Fruit fly (Drosophila melanogaster) whole organism, embryonic: ENCODE measurements around the gene Ice2.

Experiments
- Abd-B ChIP-seq: fragments of 200-800 bp; sonication (Bioruptor generic); optimal IDR thresholded peaks from 2 replicates; lab custom pipeline; 2018; ENCODE audit warnings: missing biosample characterization, mild to moderate bottlenecking, missing genetic modification characterization, moderate library complexity
- Aef1 ChIP-seq: fragments of 200-800 bp; sonication (Bioruptor generic); IDR thresholded peaks from 3 replicates; pipeline ENCODE4 v1.3.6; 2022; ENCODE audit warnings: missing biosample characterization, missing genetic modification characterization
- BEAF-32 ChIP-seq: fragments of 200-800 bp; sonication (Bioruptor generic); optimal IDR thresholded peaks from 3 replicates; lab custom pipeline; 2017; ENCODE audit warnings: missing biosample characterization, missing genetic modification characterization, mild to moderate bottlenecking, moderate library complexity, missing genetic modification reagents
- CG10274 ChIP-seq: fragments of 200-800 bp; sonication (Bioruptor generic); optimal IDR thresholded peaks from 3 replicates; lab custom pipeline; 2017; ENCODE audit warnings: missing biosample characterization, mild to moderate bottlenecking, missing genetic modification characterization
- CG10654 ChIP-seq: fragments of 200-800 bp; sonication (Bioruptor generic); optimal IDR thresholded peaks from 2 replicates; lab custom pipeline; 2016; ENCODE audit warnings: missing biosample characterization, missing genetic modification characterization
- CG11085 ChIP-seq: fragments of 200-800 bp; sonication (Bioruptor generic); IDR thresholded peaks from 2 replicates; pipeline ENCODE4 v1.3.6; 2022; ENCODE audit warnings: missing biosample characterization, missing genetic modification characterization
- CG11456 ChIP-seq: fragments of 200-800 bp; sonication (Bioruptor generic); IDR thresholded peaks from 3 replicates; pipeline ENCODE4 v1.3.6; 2022; ENCODE audit warnings: missing biosample characterization, missing genetic modification characterization
- CG12155 ChIP-seq: fragments of 200-800 bp; sonication (Bioruptor generic); optimal IDR thresholded peaks from 3 replicates; lab custom pipeline; 2016; ENCODE audit warnings: missing biosample characterization, missing genetic modification characterization
- CG14441 ChIP-seq: fragments of 200-800 bp; sonication (Bioruptor generic); IDR thresholded peaks from 2 replicates; pipeline ENCODE4 v1.3.6; 2022; ENCODE audit warnings: missing biosample characterization, missing genetic modification characterization
- CG16815 ChIP-seq: fragments of 200-800 bp; sonication (Bioruptor generic); optimal IDR thresholded peaks from 3 replicates; lab custom pipeline; 2017; ENCODE audit warnings: missing biosample characterization, mild to moderate bottlenecking, missing genetic modification characterization
- CG31441 ChIP-seq: fragments of 200-800 bp; sonication (Bioruptor generic); IDR thresholded peaks from 2 replicates; pipeline ENCODE4 v1.3.6; 2022; ENCODE audit warnings: missing biosample characterization, missing genetic modification characterization
- CG32532 ChIP-seq: fragments of 200-800 bp; sonication (Bioruptor generic); IDR thresholded peaks from 2 replicates; pipeline ENCODE4 v1.3.6; 2022; ENCODE audit warnings: missing biosample characterization, missing genetic modification characterization
- CG3407 ChIP-seq: fragments of 200-800 bp; sonication (Bioruptor generic); optimal IDR thresholded peaks from 2 replicates; lab custom pipeline; 2018; ENCODE audit warnings: missing biosample characterization, mild to moderate bottlenecking, missing genetic modification characterization
- CG34224 ChIP-seq: fragments of 200-800 bp; sonication (Bioruptor generic); IDR thresholded peaks from 3 replicates; pipeline ENCODE4 v1.3.6; 2022; ENCODE audit warnings: missing biosample characterization, missing genetic modification characterization; ENCODE audit not compliant: partially characterized antibody
- CG3847 ChIP-seq: fragments of 200-800 bp; sonication (Bioruptor generic); IDR thresholded peaks from 2 replicates; pipeline ENCODE4 v1.3.6; 2022; ENCODE audit warnings: missing biosample characterization, missing genetic modification characterization
- CG4617 ChIP-seq: fragments of 200-800 bp; sonication (Bioruptor generic); optimal IDR thresholded peaks from 3 replicates; lab custom pipeline; 2016; ENCODE audit warnings: missing biosample characterization, missing genetic modification characterization, borderline replicate concordance
- CG4707 ChIP-seq: fragments of 200-800 bp; sonication (Bioruptor generic); optimal IDR thresholded peaks from 2 replicates; lab custom pipeline; 2018; ENCODE audit warnings: missing biosample characterization, mild to moderate bottlenecking, missing genetic modification characterization, moderate library complexity
- CG4730 ChIP-seq: fragments of 200-800 bp; sonication (Bioruptor generic); IDR thresholded peaks from 2 replicates; pipeline ENCODE4 v1.3.6; 2022; ENCODE audit warnings: missing biosample characterization, missing genetic modification characterization
- CG6272 ChIP-seq: fragments of 200-800 bp; sonication (Bioruptor generic); IDR thresholded peaks from 2 replicates; pipeline ENCODE4 v1.3.6; 2022; ENCODE audit warnings: missing biosample characterization, missing genetic modification characterization
- CG6683 ChIP-seq: fragments of 200-800 bp; sonication (Bioruptor generic); optimal IDR thresholded peaks from 2 replicates; lab custom pipeline; 2017; ENCODE audit warnings: missing biosample characterization, mild to moderate bottlenecking, missing genetic modification characterization, missing genetic modification reagents
- CG6813 ChIP-seq: fragments of 200-800 bp; sonication (Bioruptor generic); optimal IDR thresholded peaks from 2 replicates; lab custom pipeline; 2017; ENCODE audit warnings: missing biosample characterization, missing genetic modification characterization, mild to moderate bottlenecking, moderate library complexity, missing genetic modification reagents
- CG7372 ChIP-seq: fragments of 200-800 bp; sonication (Bioruptor generic); IDR thresholded peaks from 2 replicates; pipeline ENCODE4 v1.3.6; 2022; ENCODE audit warnings: missing biosample characterization, missing genetic modification characterization
- CG8388 ChIP-seq: fragments of 200-800 bp; sonication (Bioruptor generic); optimal IDR thresholded peaks from 2 replicates; lab custom pipeline; 2019; ENCODE audit warnings: missing biosample characterization, mild to moderate bottlenecking, missing genetic modification characterization, moderate library complexity
- CG9215 ChIP-seq: fragments of 200-800 bp; sonication (Bioruptor generic); IDR thresholded peaks from 2 replicates; pipeline ENCODE4 v1.3.6; 2022; ENCODE audit warnings: missing biosample characterization, missing genetic modification characterization
- Dll ChIP-seq: fragments of 200-800 bp; sonication (Bioruptor generic); IDR thresholded peaks from 4 replicates; pipeline ENCODE4 v1.3.6; 2022; ENCODE audit warnings: missing biosample characterization, missing genetic modification characterization; ENCODE audit not compliant: partially characterized antibody
- Gsc ChIP-seq: fragments of 200-800 bp; sonication (Bioruptor generic); IDR thresholded peaks from 2 replicates; pipeline ENCODE4 v1.3.6; 2022; ENCODE audit warnings: missing biosample characterization, missing genetic modification characterization
- HHEX ChIP-seq: fragments of 200-800 bp; sonication (Bioruptor generic); optimal IDR thresholded peaks from 3 replicates; lab custom pipeline; 2017; ENCODE audit warnings: missing biosample characterization, mild to moderate bottlenecking, missing genetic modification characterization, missing genetic modification reagents
- Hand ChIP-seq: fragments of 200-800 bp; sonication (Bioruptor generic); optimal IDR thresholded peaks from 2 replicates; lab custom pipeline; 2017; ENCODE audit warnings: mild to moderate bottlenecking, missing biosample characterization, missing genetic modification reagents, missing genetic modification characterization
- Hey ChIP-seq: fragments of 200-800 bp; sonication (Bioruptor generic); optimal IDR thresholded peaks from 3 replicates; lab custom pipeline; 2018; ENCODE audit warnings: missing biosample characterization, mild to moderate bottlenecking, missing genetic modification characterization
- Hr39 ChIP-seq: fragments of >200 bp; optimal IDR thresholded peaks from 2 replicates; lab custom pipeline; 2017
- ap ChIP-seq: fragments of 200-800 bp; sonication (Bioruptor generic); IDR thresholded peaks from 2 replicates; pipeline ENCODE4 v1.3.6; 2022; ENCODE audit warnings: missing biosample characterization, missing genetic modification characterization
- bigmax ChIP-seq: fragments of 200-800 bp; sonication (Bioruptor generic); optimal IDR thresholded peaks from 2 replicates; lab custom pipeline; 2018; ENCODE audit warnings: missing biosample characterization, mild to moderate bottlenecking, missing genetic modification characterization
- chn ChIP-seq: fragments of 200-800 bp; sonication (Bioruptor generic); optimal IDR thresholded peaks from 2 replicates; lab custom pipeline; 2016; ENCODE audit warnings: missing biosample characterization, missing genetic modification characterization
- corto ChIP-seq: fragments of 200-800 bp; sonication (Bioruptor generic); optimal IDR thresholded peaks from 2 replicates; lab custom pipeline; 2016; ENCODE audit warnings: missing biosample characterization, mild to moderate bottlenecking, missing genetic modification characterization, moderate library complexity
- cwo ChIP-seq: fragments of 200-800 bp; sonication (Bioruptor generic); optimal IDR thresholded peaks from 3 replicates; lab custom pipeline; 2017; ENCODE audit warnings: missing biosample characterization, missing genetic modification characterization, mild to moderate bottlenecking, moderate library complexity, missing genetic modification reagents
- dimm ChIP-seq: fragments of 200-800 bp; sonication (Bioruptor generic); IDR thresholded peaks from 2 replicates; pipeline ENCODE4 v1.3.6; 2022; ENCODE audit warnings: missing biosample characterization, missing genetic modification characterization
- fu2 ChIP-seq: fragments of 200-800 bp; sonication (Bioruptor generic); optimal IDR thresholded peaks from 2 replicates; lab custom pipeline; 2016; ENCODE audit warnings: missing biosample characterization, missing genetic modification characterization
- gfzf ChIP-seq: fragments of 200-800 bp; sonication (Bioruptor generic); optimal IDR thresholded peaks from 2 replicates; lab custom pipeline; 2016; ENCODE audit warnings: missing biosample characterization, mild to moderate bottlenecking, missing genetic modification characterization, moderate library complexity
- gro ChIP-seq: fragments of 200-800 bp; sonication (Bioruptor generic); optimal IDR thresholded peaks from 2 replicates; lab custom pipeline; 2016; ENCODE audit warnings: missing biosample characterization, missing genetic modification characterization
- gt ChIP-seq: fragments of 200-800 bp; sonication (Bioruptor generic); IDR thresholded peaks from 2 replicates; pipeline ENCODE4 v1.3.6; 2022; ENCODE audit warnings: missing biosample characterization, missing genetic modification characterization
- kay ChIP-seq: fragments of 200-800 bp; sonication (Bioruptor generic); optimal IDR thresholded peaks from 2 replicates; lab custom pipeline; 2016; ENCODE audit warnings: missing biosample characterization, missing genetic modification characterization
- ken ChIP-seq: fragments of 200-800 bp; sonication (Bioruptor generic); IDR thresholded peaks from 3 replicates; pipeline ENCODE4 v1.3.6; 2022; ENCODE audit warnings: missing biosample characterization, missing genetic modification characterization
- lov ChIP-seq, 2 experiments: fragments of 200-800 bp in 1 of 2; fragments of >200 bp in 1 of 2; sonication (Bioruptor generic) in 1 of 2; IDR thresholded peaks in 1 of 2; optimal IDR thresholded peaks in 1 of 2; 2 replicates in 1 of 2; 3 replicates in 1 of 2; pipeline versions ENCODE4 v1.3.6 to Lab custom; 2017 to 2022; ENCODE audit warnings: missing biosample characterization in 1 of 2, missing genetic modification characterization in 1 of 2
- mirr ChIP-seq: fragments of 200-800 bp; sonication (Bioruptor generic); optimal IDR thresholded peaks from 3 replicates; lab custom pipeline; 2018; ENCODE audit warnings: missing biosample characterization, mild to moderate bottlenecking, missing genetic modification characterization
- peb ChIP-seq: fragments of 200-800 bp; sonication (Bioruptor generic); IDR thresholded peaks from 2 replicates; pipeline ENCODE4 v1.3.6; 2022; ENCODE audit warnings: missing biosample characterization, missing genetic modification characterization
- pho ChIP-seq: fragments of 200-800 bp; sonication (Bioruptor generic); optimal IDR thresholded peaks from 2 replicates; lab custom pipeline; 2016; ENCODE audit warnings: missing biosample characterization, missing genetic modification characterization
- ranshi ChIP-seq: fragments of 200-800 bp; sonication (Bioruptor generic); IDR thresholded peaks from 2 replicates; pipeline ENCODE4 v1.3.6; 2022; ENCODE audit warnings: missing biosample characterization, missing genetic modification characterization
- sisA ChIP-seq: fragments of 200-800 bp; sonication (Bioruptor generic); IDR thresholded peaks from 2 replicates; pipeline ENCODE4 v1.3.6; 2022; ENCODE audit warnings: missing biosample characterization, missing genetic modification characterization
- stc ChIP-seq: fragments of 200-800 bp; sonication (Bioruptor generic); IDR thresholded peaks from 2 replicates; pipeline ENCODE4 v1.3.6; 2022; ENCODE audit warnings: missing biosample characterization, missing genetic modification characterization
- wdn ChIP-seq: fragments of 200-800 bp; sonication (Bioruptor generic); IDR thresholded peaks from 2 replicates; pipeline ENCODE4 v1.3.6; 2022; ENCODE audit warnings: missing biosample characterization, missing genetic modification characterization
- z ChIP-seq: fragments of 200-800 bp; sonication (Bioruptor generic); IDR thresholded peaks from 3 replicates; pipeline ENCODE4 v1.3.6; 2022; ENCODE audit warnings: missing biosample characterization, missing genetic modification characterization
- zen2 ChIP-seq: fragments of 200-800 bp; sonication (Bioruptor generic); IDR thresholded peaks from 3 replicates; pipeline ENCODE4 v1.3.6; 2022; ENCODE audit warnings: missing biosample characterization, missing genetic modification characterization; ENCODE audit not compliant: partially characterized antibody

Gene Ice2

dm6 chr3R:21133951-21134350 lies 3.9 kb downstream of the Ice2 start, which contains the start of gene Usp8 (continued):
- TF ChIP-seq peb (GFP tag; lab: Robert Waterston, UW) (no peak), CG10274 (no peak), CG8388 (no peak), Hand (GFP tag; lab: Kevin White, UChicago) (no peak), z (GFP tag; lab: Robert Waterston, UW) (no peak), gfzf (GFP tag; lab: Kevin White, UChicago) (no peak), CG3847 (GFP tag; lab: Robert Waterston, UW) (0 out of 2 replicates have a peak, but pooled peaks have one; percentile 25), CG34224 (GFP tag; lab: Robert Waterston, UW) (no peak), zen2 (GFP tag; lab: Robert Waterston, UW) (no peak), chn (GFP tag; lab: Kevin White, UChicago) (no peak), CG11456 (GFP tag; lab: Robert Waterston, UW) (no peak), CG7372 (GFP tag; lab: Robert Waterston, UW) (no peak), fu2 (GFP tag; lab: Kevin White, UChicago) (no peak), pho (GFP tag; lab: Kevin White, UChicago) (no peak), Hr39 (no peak), lov (optimal IDR thresholded peaks at IDR 0.05; lab: Kevin White, UChicago) (no peak), lov (GFP tag; IDR thresholded peaks at IDR 0.05; lab: Robert Waterston, UW) (no peak), Gsc (no peak), stc (no peak), wdn (no peak), Dll (GFP tag; lab: Robert Waterston, UW) (no peak), gt (GFP tag; lab: Robert Waterston, UW) (no peak), cwo (GFP tag; lab: Kevin White, UChicago) (no peak), dimm (GFP tag; lab: Robert Waterston, UW) (no peak), CG16815 (no peak), Abd-B (GFP tag; lab: Kevin White, UChicago) (peak; percentile 28), ap (GFP tag; lab: Robert Waterston, UW) (no peak), bigmax (no peak), gro (GFP tag; lab: Kevin White, UChicago) (no peak), CG12155 (no peak), CG4730 (GFP tag; lab: Robert Waterston, UW) (no peak), CG14441 (no peak), corto (GFP tag; lab: Kevin White, UChicago) (no peak), CG4617 (no peak), CG6813 (no peak), CG6272 (GFP tag; lab: Robert Waterston, UW) (no peak), sisA (GFP tag; lab: Robert Waterston, UW) (no peak), CG4707 (no peak), ranshi (GFP tag; lab: Robert Waterston, UW) (no peak), CG31441 (GFP tag; lab: Robert Waterston, UW) (no peak), CG10654 (peak; percentile 15), ken (GFP tag; lab: Robert Waterston, UW) (no peak), Aef1 (no peak), HHEX (GFP tag; lab: Kevin White, UChicago) (no peak), CG11085 (GFP tag; lab: Robert Waterston, UW) (no peak), CG32532 (GFP tag; lab: Robert Waterston, UW) (no peak), CG9215 (GFP tag; lab: Robert Waterston, UW) (no peak), CG6683 (GFP tag; lab: Kevin White, UChicago) (no peak), mirr (GFP tag; lab: Kevin White, UChicago) (no peak), kay (GFP tag; lab: Kevin White, UChicago) (no peak), BEAF-32 (GFP tag; lab: Kevin White, UChicago) (peak; percentile 13), CG3407 (no peak), Hey (tag; lab: Kevin White, UChicago) (no peak)
